Worm (Caenorhabditis elegans): ENCODE data around the gene T21D9.2.

DNA sequence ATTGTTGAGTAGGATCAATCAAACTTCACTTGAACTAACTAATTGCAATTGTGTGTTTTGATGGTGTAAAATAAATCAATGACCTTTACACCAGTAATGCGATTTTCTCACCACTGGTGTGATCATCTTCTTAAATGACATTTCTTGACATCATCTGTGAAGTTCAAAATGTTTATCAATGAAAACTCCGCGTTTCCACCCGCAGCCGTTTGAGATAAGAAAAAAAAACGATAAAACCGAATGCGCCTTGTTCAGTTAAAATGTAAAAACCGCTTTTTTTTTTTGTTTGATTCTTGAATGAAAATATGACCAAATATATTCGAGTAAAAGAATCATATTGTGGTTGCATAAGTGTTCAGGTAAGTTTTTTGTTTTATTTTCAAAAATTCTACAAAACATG is 45.1 kb downstream of the T21D9.2 start, which contains the start of gene Y102A11A.1:
- TF ChIP-seq nhr-28 (tag; optimal IDR thresholded peaks at IDR 0.05): no peak
- TF ChIP-seq unc-62 (GFP tag; optimal IDR thresholded peaks at IDR 0.05): no peak
- no peak for TF ChIP-seq flh-1 (GFP tag; optimal IDR thresholded peaks at IDR 0.05)
- no peak for TF ChIP-seq pha-4 (tag; optimal IDR thresholded peaks at IDR 0.05)
- TF ChIP-seq lin-32 (GFP tag; optimal IDR thresholded peaks at IDR 0.05): no peak
- no peak for TF ChIP-seq tbx-8 (GFP tag; optimal IDR thresholded peaks at IDR 0.05)
- no peak for TF ChIP-seq mls-2 (tag; optimal IDR thresholded peaks at IDR 0.05)

Data from whole organism, mixed stage, embryonic.